Worm (Caenorhabditis elegans): ENCODE measurements around the gene Y41E3.13.

ce11 chrIV:15028891-15029290, 29.2 kb upstream of the Y41E3.13 start, which contains the start of gene Y41E3.8:
- no peak for TF ChIP-seq unc-86 (tag; optimal IDR thresholded peaks at IDR 0.05)
- no peak for TF ChIP-seq pat-9 (tag; optimal IDR thresholded peaks at IDR 0.05)
- no peak for TF ChIP-seq unc-3 (GFP tag; conservative IDR thresholded peaks at IDR 0.05)
- no peak for TF ChIP-seq unc-3 (tag; optimal IDR thresholded peaks at IDR 0.05)
- TF ChIP-seq sox-4 (tag; optimal IDR thresholded peaks at IDR 0.05) = no peak
- TF ChIP-seq dve-1 (tag; optimal IDR thresholded peaks at IDR 0.05) = no peak
- TF ChIP-seq elt-4 (tag; optimal IDR thresholded peaks at IDR 0.05) = no peak
- peak; percentile 32 for TF ChIP-seq nfya-1 (tag; optimal IDR thresholded peaks at IDR 0.05)
- no peak for TF ChIP-seq tbx-7 (tag; optimal IDR thresholded peaks at IDR 0.05)
- TF ChIP-seq ceh-48 (tag; optimal IDR thresholded peaks at IDR 0.05) = no peak
- TF ChIP-seq fkh-10 (GFP tag; optimal IDR thresholded peaks at IDR 0.05) = no peak
- no peak for TF ChIP-seq ceh-34 (tag; optimal IDR thresholded peaks at IDR 0.05)
- no peak for TF ChIP-seq pha-2 (tag; optimal IDR thresholded peaks at IDR 0.05)
- no peak for TF ChIP-seq npax-4 (tag; optimal IDR thresholded peaks at IDR 0.05)
- TF ChIP-seq K02D7.2 (tag; optimal IDR thresholded peaks at IDR 0.05) = no peak
